Worm (Caenorhabditis elegans): Measurements from ENCODE around the gene pes-8.
"Not testable (repeated sequence)": the region's sequence is repeated elsewhere in the genome, so short reads cannot be mapped to it uniquely, and the experiment has no call there.

ce11 chrX:9203468-9203867 is 48.1 kb upstream of the pes-8 start, which contains the start of gene crb-3:
- TF ChIP-seq tbx-11 (GFP tag; IDR thresholded peaks at IDR 0.05); B0310.2 (tag; optimal IDR thresholded peaks at IDR 0.05); ama-1 (optimal IDR thresholded peaks at IDR 0.05); F13C5.2 (tag; optimal IDR thresholded peaks at IDR 0.05); ceh-36 (tag; optimal IDR thresholded peaks at IDR 0.05); sea-1 (GFP tag; conservative IDR thresholded peaks at IDR 0.05); hmbx-1 (tag; optimal IDR thresholded peaks at IDR 0.05); ets-7 (tag; optimal IDR thresholded peaks at IDR 0.05); hnd-1 (tag; optimal IDR thresholded peaks at IDR 0.05): not testable (repeated sequence)

Data from whole organism, early embryonic.